Worm (Caenorhabditis elegans): ENCODE results near the gene nspb-9.

DNA sequence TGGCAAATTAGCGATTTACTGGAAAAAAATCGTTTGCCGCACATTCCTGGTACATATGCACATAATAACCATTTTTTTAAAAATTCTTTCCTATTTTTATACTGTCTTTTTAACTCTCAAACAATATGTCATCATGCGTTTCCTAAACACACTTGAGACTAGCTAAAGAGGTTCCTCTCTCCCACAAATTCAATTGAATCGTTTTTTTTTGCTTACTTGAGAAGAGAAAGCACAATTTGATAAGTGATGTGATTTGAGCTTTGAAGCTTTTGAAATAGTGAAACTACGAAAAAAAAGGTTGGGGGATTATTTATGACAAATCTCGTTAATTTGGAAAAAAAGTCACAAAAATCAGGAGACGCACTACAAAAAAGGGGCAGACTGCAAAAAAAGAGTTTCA is 25.6 kb upstream of the nspb-9 start:
- TF ChIP-seq zag-1 (tag; optimal IDR thresholded peaks at IDR 0.05) (no peak), egl-27 (tag; optimal IDR thresholded peaks at IDR 0.05) (no peak), nhr-12 (tag; optimal IDR thresholded peaks at IDR 0.05) (no peak), nhr-10 (tag; optimal IDR thresholded peaks at IDR 0.05) (no peak), nhr-11 (tag; optimal IDR thresholded peaks at IDR 0.05) (no peak), F13H6.1 (tag; optimal IDR thresholded peaks at IDR 0.05) (no peak)

Data from whole organism, L2 larva.